Fruit fly (Drosophila melanogaster) whole organism, embryonic: Measurements from ENCODE around the gene Mondo.

Experiments used
- Antp ChIP-seq: fragments of 200-800 bp; sonication (Bioruptor generic); optimal IDR thresholded peaks from 3 replicates; lab custom pipeline; 2016; ENCODE audit warnings: missing biosample characterization, missing genetic modification characterization
- CG10209 ChIP-seq: fragments of 200-800 bp; sonication (Bioruptor generic); optimal IDR thresholded peaks from 3 replicates; lab custom pipeline; 2017; ENCODE audit warnings: missing biosample characterization, mild to moderate bottlenecking, missing genetic modification characterization, missing genetic modification reagents
- CG10366 ChIP-seq: fragments of 200-800 bp; sonication (Bioruptor generic); IDR thresholded peaks from 2 replicates; pipeline ENCODE4 v1.3.6; 2022; ENCODE audit warnings: missing biosample characterization, missing genetic modification characterization
- CG10979 ChIP-seq: fragments of 200-800 bp; sonication (Bioruptor generic); optimal IDR thresholded peaks from 2 replicates; lab custom pipeline; 2018; ENCODE audit warnings: missing biosample characterization, mild to moderate bottlenecking, missing genetic modification characterization, moderate library complexity
- CG13424 ChIP-seq: fragments of 200-800 bp; sonication (Bioruptor generic); optimal IDR thresholded peaks from 2 replicates; lab custom pipeline; 2019; ENCODE audit warnings: missing biosample characterization, mild to moderate bottlenecking, missing genetic modification characterization, moderate library complexity
- CG13624 ChIP-seq: fragments of 200-800 bp; sonication (Bioruptor generic); optimal IDR thresholded peaks from 2 replicates; lab custom pipeline; 2016; ENCODE audit warnings: missing biosample characterization, missing genetic modification characterization
- CG14014 ChIP-seq: fragments of 200-800 bp; sonication (Bioruptor generic); IDR thresholded peaks from 2 replicates; pipeline ENCODE4 v1.3.6; 2022; ENCODE audit warnings: missing biosample characterization, missing genetic modification characterization
- CG14710 ChIP-seq: fragments of 200-800 bp; sonication (Bioruptor generic); optimal IDR thresholded peaks from 3 replicates; lab custom pipeline; 2019; ENCODE audit warnings: missing biosample characterization, mild to moderate bottlenecking, missing genetic modification characterization, moderate library complexity
- CG16813 ChIP-seq: fragments of 200-800 bp; sonication (Bioruptor generic); IDR thresholded peaks from 3 replicates; pipeline ENCODE4 v1.3.6; 2022; ENCODE audit warnings: missing biosample characterization, missing genetic modification characterization; ENCODE audit not compliant: partially characterized antibody
- CG17186 ChIP-seq: fragments of 200-800 bp; sonication (Bioruptor generic); optimal IDR thresholded peaks from 3 replicates; lab custom pipeline; 2017; ENCODE audit warnings: missing biosample characterization, missing genetic modification reagents, missing genetic modification characterization
- CG17568 ChIP-seq: fragments of 200-800 bp; sonication (Bioruptor generic); optimal IDR thresholded peaks from 2 replicates; lab custom pipeline; 2018; ENCODE audit warnings: missing biosample characterization, mild to moderate bottlenecking, missing genetic modification characterization, moderate library complexity
- CG2199 ChIP-seq: fragments of 200-800 bp; sonication (Bioruptor generic); IDR thresholded peaks from 3 replicates; pipeline ENCODE4 v1.3.6; 2022; ENCODE audit warnings: missing biosample characterization, missing genetic modification characterization
- CG30020 ChIP-seq: fragments of 200-800 bp; optimal IDR thresholded peaks from 2 replicates; lab custom pipeline; 2019; ENCODE audit warnings: missing biosample characterization, mild to moderate bottlenecking, missing genetic modification characterization, moderate library complexity
- CG30403 ChIP-seq: fragments of 200-800 bp; sonication (Bioruptor generic); optimal IDR thresholded peaks from 3 replicates; lab custom pipeline; 2016; ENCODE audit warnings: missing biosample characterization, missing genetic modification characterization
- CG33213 ChIP-seq: fragments of 200-800 bp; sonication (Bioruptor generic); optimal IDR thresholded peaks from 3 replicates; lab custom pipeline; 2016; ENCODE audit warnings: missing biosample characterization, missing genetic modification characterization
- CG3995 ChIP-seq: fragments of 200-800 bp; sonication (Bioruptor generic); optimal IDR thresholded peaks from 3 replicates; lab custom pipeline; 2016; ENCODE audit warnings: missing biosample characterization, missing genetic modification characterization
- CG7786 ChIP-seq: fragments of 200-800 bp; sonication (Bioruptor generic); optimal IDR thresholded peaks from 2 replicates; lab custom pipeline; 2016; ENCODE audit warnings: missing biosample characterization, missing genetic modification characterization
- CG8359 ChIP-seq: fragments of 200-800 bp; sonication (Bioruptor generic); optimal IDR thresholded peaks from 2 replicates; lab custom pipeline; 2017; ENCODE audit warnings: missing biosample characterization, mild to moderate bottlenecking, missing genetic modification characterization, borderline replicate concordance
- CG9876 ChIP-seq: fragments of 200-800 bp; sonication (Bioruptor generic); optimal IDR thresholded peaks from 2 replicates; lab custom pipeline; 2016; ENCODE audit warnings: missing biosample characterization, missing genetic modification characterization
- D19B ChIP-seq: fragments of 200-800 bp; sonication (Bioruptor generic); optimal IDR thresholded peaks from 2 replicates; lab custom pipeline; 2017; ENCODE audit warnings: missing biosample characterization, mild to moderate bottlenecking, missing genetic modification characterization
- ERR ChIP-seq: fragments of 200-800 bp; sonication (Bioruptor generic); optimal IDR thresholded peaks from 2 replicates; lab custom pipeline; 2016; ENCODE audit warnings: missing biosample characterization, missing genetic modification characterization
- Ets65A ChIP-seq: fragments of 200-800 bp; sonication (Bioruptor generic); peaks from one replicate; lab custom pipeline; 2016; ENCODE audit warnings: missing biosample characterization, missing genetic modification characterization
- Fer1 ChIP-seq: fragments of 200-800 bp; sonication (Bioruptor generic); optimal IDR thresholded peaks from 2 replicates; lab custom pipeline; 2017; ENCODE audit warnings: missing biosample characterization, mild to moderate bottlenecking, missing genetic modification characterization
- Fer3 ChIP-seq: fragments of 200-800 bp; sonication (Bioruptor generic); optimal IDR thresholded peaks from 2 replicates; lab custom pipeline; 2018; ENCODE audit warnings: missing biosample characterization, mild to moderate bottlenecking, missing genetic modification characterization, moderate library complexity
- HLH54F ChIP-seq: fragments of 200-800 bp; sonication (Bioruptor generic); optimal IDR thresholded peaks from 3 replicates; lab custom pipeline; 2016; ENCODE audit warnings: missing biosample characterization, missing genetic modification characterization
- HmgZ ChIP-seq: fragments of 200-800 bp; sonication (Bioruptor generic); optimal IDR thresholded peaks from 2 replicates; lab custom pipeline; 2018; ENCODE audit warnings: missing biosample characterization, mild to moderate bottlenecking, missing genetic modification characterization
- Hr51 ChIP-seq, 2 experiments: fragments of 200-800 bp; sonication (Bioruptor generic); optimal IDR thresholded peaks; 2 replicates in 1 of 2; 3 replicates in 1 of 2; lab custom pipeline; 2016 to 2018; ENCODE audit warnings: missing biosample characterization in 2 of 2, missing genetic modification characterization in 2 of 2, mild to moderate bottlenecking in 1 of 2, moderate library complexity in 1 of 2
- Lhr ChIP-seq: fragments of 200-800 bp; sonication (Bioruptor generic); optimal IDR thresholded peaks from 3 replicates; lab custom pipeline; 2017; ENCODE audit warnings: mild to moderate bottlenecking, missing biosample characterization, missing genetic modification reagents, missing genetic modification characterization
- NC2β ChIP-seq: fragments of 200-800 bp; sonication (Bioruptor generic); optimal IDR thresholded peaks from 2 replicates; lab custom pipeline; 2016; ENCODE audit warnings: missing biosample characterization, missing genetic modification characterization
- Sry-β ChIP-seq: fragments of 200-800 bp; sonication (Bioruptor generic); optimal IDR thresholded peaks from 2 replicates; lab custom pipeline; 2018; ENCODE audit warnings: missing biosample characterization, mild to moderate bottlenecking, missing genetic modification characterization, moderate library complexity
- Trl ChIP-seq, 3 experiments: fragments of >200 bp in 2 of 3; fragments of 200-800 bp in 1 of 3; sonication (Bioruptor generic) in 1 of 3; optimal IDR thresholded peaks; 2 replicates in 1 of 3; 3 replicates in 2 of 3; lab custom pipeline; 2016 to 2017; ENCODE audit warnings: missing biosample characterization in 1 of 3, missing genetic modification characterization in 1 of 3
- Vsx1 ChIP-seq: fragments of 200-800 bp; sonication (Bioruptor generic); optimal IDR thresholded peaks from 2 replicates; lab custom pipeline; 2017; ENCODE audit warnings: missing biosample characterization, mild to moderate bottlenecking, missing genetic modification characterization, missing genetic modification reagents
- Xbp1 ChIP-seq: fragments of 200-800 bp; sonication (Bioruptor generic); optimal IDR thresholded peaks from 3 replicates; lab custom pipeline; 2016; ENCODE audit warnings: missing biosample characterization, mild to moderate bottlenecking, missing genetic modification characterization
- ash1 ChIP-seq: fragments of 200-800 bp; sonication (Bioruptor generic); optimal IDR thresholded peaks from 2 replicates; lab custom pipeline; 2018; ENCODE audit warnings: missing biosample characterization, mild to moderate bottlenecking, missing genetic modification characterization
- chif ChIP-seq, 2 experiments: fragments of 200-800 bp; sonication (Bioruptor generic); optimal IDR thresholded peaks; 3 replicates each; lab custom pipeline; 2016; ENCODE audit warnings: missing biosample characterization in 2 of 2, missing genetic modification characterization in 2 of 2
- dm ChIP-seq: fragments of 200-800 bp; sonication (Bioruptor generic); optimal IDR thresholded peaks from 3 replicates; lab custom pipeline; 2016; ENCODE audit warnings: missing biosample characterization, missing genetic modification characterization
- gfzf ChIP-seq: fragments of 200-800 bp; sonication (Bioruptor generic); optimal IDR thresholded peaks from 2 replicates; lab custom pipeline; 2016; ENCODE audit warnings: missing biosample characterization, mild to moderate bottlenecking, missing genetic modification characterization, moderate library complexity
- grn ChIP-seq: fragments of 200-800 bp; sonication (Bioruptor generic); optimal IDR thresholded peaks from 3 replicates; lab custom pipeline; 2017; ENCODE audit warnings: missing biosample characterization, missing genetic modification characterization
- gsb-n ChIP-seq: fragments of 200-800 bp; sonication (Bioruptor generic); optimal IDR thresholded peaks from 3 replicates; lab custom pipeline; 2018; ENCODE audit warnings: missing biosample characterization, mild to moderate bottlenecking, missing genetic modification characterization
- ind ChIP-seq: fragments of 200-800 bp; sonication (Bioruptor generic); optimal IDR thresholded peaks from 3 replicates; lab custom pipeline; 2016; ENCODE audit warnings: missing biosample characterization, missing genetic modification characterization
- lilli ChIP-seq: fragments of 200-800 bp; sonication (Bioruptor generic); optimal IDR thresholded peaks from 3 replicates; lab custom pipeline; 2016; ENCODE audit warnings: missing biosample characterization, missing genetic modification characterization
- maf-S ChIP-seq: fragments of 200-800 bp; sonication (Bioruptor generic); optimal IDR thresholded peaks from 2 replicates; lab custom pipeline; 2016; ENCODE audit warnings: missing biosample characterization, missing genetic modification characterization
- mld ChIP-seq: fragments of 200-800 bp; sonication (Bioruptor generic); IDR thresholded peaks from 3 replicates; pipeline ENCODE4 v1.3.6; 2022; ENCODE audit warnings: missing biosample characterization, missing genetic modification characterization; ENCODE audit not compliant: partially characterized antibody
- nau ChIP-seq: fragments of 200-800 bp; sonication (Bioruptor generic); optimal IDR thresholded peaks from 3 replicates; lab custom pipeline; 2017; ENCODE audit warnings: missing biosample characterization, mild to moderate bottlenecking, missing genetic modification characterization, missing genetic modification reagents
- org-1 ChIP-seq: fragments of 200-800 bp; sonication (Bioruptor generic); optimal IDR thresholded peaks from 2 replicates; lab custom pipeline; 2017; ENCODE audit warnings: missing biosample characterization, missing genetic modification characterization
- phol ChIP-seq: fragments of 200-800 bp; sonication (Bioruptor generic); optimal IDR thresholded peaks from 3 replicates; lab custom pipeline; 2018; ENCODE audit warnings: missing biosample characterization, mild to moderate bottlenecking, missing genetic modification characterization, moderate library complexity
- row ChIP-seq: fragments of 200-800 bp; sonication (Bioruptor generic); IDR thresholded peaks from 3 replicates; pipeline ENCODE4 v1.3.6; 2022; ENCODE audit warnings: missing biosample characterization, missing genetic modification characterization
- tio ChIP-seq: fragments of 200-800 bp; sonication (Bioruptor generic); optimal IDR thresholded peaks from 2 replicates; lab custom pipeline; 2017; ENCODE audit warnings: missing biosample characterization, missing genetic modification characterization, inconsistent platforms
- trem ChIP-seq: fragments of 200-800 bp; optimal IDR thresholded peaks from 3 replicates; lab custom pipeline; 2019; ENCODE audit warnings: missing biosample characterization, mild to moderate bottlenecking, missing genetic modification characterization, moderate library complexity
- zfh2 ChIP-seq: fragments of 200-800 bp; sonication (Bioruptor generic); optimal IDR thresholded peaks from 2 replicates; lab custom pipeline; 2016; ENCODE audit warnings: missing biosample characterization, missing genetic modification characterization

Mondo gene

DNA sequence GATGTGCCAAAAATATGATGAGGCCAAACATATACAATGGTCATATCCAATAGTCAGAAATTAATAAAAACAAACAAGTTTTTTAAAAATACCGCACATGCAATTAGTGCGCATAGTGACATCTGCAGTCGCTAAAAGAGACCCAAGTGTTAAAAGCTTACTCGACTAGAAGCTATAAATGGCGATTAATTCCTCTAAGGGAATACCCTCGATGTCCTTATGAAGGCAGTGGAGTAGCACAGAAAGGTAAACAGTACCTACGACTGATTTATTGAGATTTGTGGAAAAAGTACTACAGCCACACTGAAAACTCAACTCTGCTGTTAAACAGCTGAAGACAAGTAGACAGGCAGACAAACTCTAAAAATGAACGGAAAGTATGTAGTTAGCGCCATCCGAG, 49.0 kb downstream of the Mondo start (continued):
- TF ChIP-seq CG17568 (GFP tag; lab: Kevin White, UChicago) (peak; percentile 15), ash1 (GFP tag; lab: Kevin White, UChicago) (peak; percentile 9), grn (GFP tag; lab: Kevin White, UChicago) (no peak), CG7786 (peak; percentile 28), nau (peak; percentile 45), HmgZ (tag; lab: Kevin White, UChicago) (peak; percentile 22), CG16813 (GFP tag; lab: Robert Waterston, UW) (0 out of 3 replicates have a peak, but pooled peaks have one; percentile 34), CG10979 (tag; lab: Kevin White, UChicago) (peak; percentile 24), trem (tag; lab: Kevin White, UChicago) (peak; percentile 53), org-1 (GFP tag; lab: Kevin White, UChicago) (no peak), CG14710 (tag; lab: Kevin White, UChicago) (peak; percentile 68), dm (GFP tag; lab: Kevin White, UChicago) (peak; percentile 32), Trl (optimal IDR thresholded peaks at IDR 0.05; lab: Kevin White, UChicago) (no peak), Trl (GFP tag; optimal IDR thresholded peaks at IDR 0.05; lab: Kevin White, UChicago) (peak; percentile 39), lilli (GFP tag; lab: Kevin White, UChicago) (peak; percentile 40), CG14014 (GFP tag; lab: Robert Waterston, UW) (0 out of 2 replicates have a peak, but pooled peaks have one; percentile 33), Lhr (peak; percentile 34), CG17186 (GFP tag; lab: Kevin White, UChicago) (peak; percentile 41), Fer1 (peak; percentile 50), gsb-n (tag; lab: Kevin White, UChicago) (no peak), CG9876 (peak; percentile 9), CG13424 (peak; percentile 1), Vsx1 (GFP tag; lab: Kevin White, UChicago) (peak; percentile 0), CG30403 (peak; percentile 35), CG2199 (GFP tag; lab: Robert Waterston, UW) (peak; percentile 86), CG30020 (tag; lab: Kevin White, UChicago) (peak; percentile 75), Antp (GFP tag; lab: Kevin White, UChicago) (peak; percentile 54), NC2β (GFP tag; lab: Kevin White, UChicago) (peak; percentile 24), CG3995 (GFP tag; lab: Kevin White, UChicago) (peak; percentile 51), row (GFP tag; lab: Robert Waterston, UW) (peak; percentile 64; the same call in 1 of the 3 replicates), D19B (GFP tag; lab: Kevin White, UChicago) (no peak), Xbp1 (GFP tag; lab: Kevin White, UChicago) (peak; percentile 25), CG13624 (GFP tag; lab: Kevin White, UChicago) (peak; percentile 20), zfh2 (GFP tag; lab: Kevin White, UChicago) (peak; percentile 36), phol (peak; percentile 75), HLH54F (GFP tag; lab: Kevin White, UChicago) (peak; percentile 5), tio (no peak), chif (GFP tag; optimal IDR thresholded peaks at IDR 0.05; lab: Kevin White, UChicago) (peak in 1 of 2 experiments; percentile 24), mld (GFP tag; lab: Robert Waterston, UW) (no peak), Sry-β (GFP tag; lab: Kevin White, UChicago) (peak; percentile 46), gfzf (GFP tag; lab: Kevin White, UChicago) (peak; percentile 82), ERR (GFP tag; lab: Kevin White, UChicago) (peak; percentile 7), Hr51 (GFP tag; optimal IDR thresholded peaks at IDR 0.05; lab: Kevin White, UChicago) (peak in 1 of 2 experiments; percentile 20), CG10209 (GFP tag; lab: Kevin White, UChicago) (no peak), CG8359 (GFP tag; lab: Kevin White, UChicago) (no peak), ind (peak; percentile 28), Ets65A (GFP tag; lab: Kevin White, UChicago) (peak; percentile 77), Fer3 (peak; percentile 17), CG33213 (GFP tag; lab: Kevin White, UChicago) (peak; percentile 51), maf-S (GFP tag; lab: Kevin White, UChicago) (peak; percentile 12), CG10366 (GFP tag; lab: Robert Waterston, UW) (no peak)
